Fruit fly (Drosophila melanogaster): ENCODE data around the gene CG4115.

Gene CG4115

dm6 chr3R:12398054-12398453 is 38.2 kb downstream of the CG4115 start:
- TF ChIP-seq fd59A (GFP tag; optimal IDR thresholded peaks at IDR 0.05) (no peak), Hr38 (GFP tag; optimal IDR thresholded peaks at IDR 0.05) (no peak), CG11902 (GFP tag; optimal IDR thresholded peaks at IDR 0.05) (no peak), CG34406 (GFP tag; optimal IDR thresholded peaks at IDR 0.05) (no peak), CG8632 (GFP tag; optimal IDR thresholded peaks at IDR 0.05) (no peak), CG6854 (GFP tag; optimal IDR thresholded peaks at IDR 0.05) (no peak), CG8119 (GFP tag; IDR thresholded peaks at IDR 0.05) (no peak), CG9139 (GFP tag; optimal IDR thresholded peaks at IDR 0.05) (no peak), vri (GFP tag; optimal IDR thresholded peaks at IDR 0.05) (peak; percentile 39), Eip78C (GFP tag) (no peak), dsx (GFP tag; optimal IDR thresholded peaks at IDR 0.05; ENCODE audit: poor library complexity, severe bottlenecking) (no peak), CG11762 (GFP tag; optimal IDR thresholded peaks at IDR 0.05; ENCODE audit: insufficient read depth) (no peak), ss (GFP tag; optimal IDR thresholded peaks at IDR 0.05) (no peak), svp (GFP tag) (peak; percentile 71)

dm6 chr3R:12398620-12399247 is 38.9 kb downstream of the CG4115 start, which contains the start of gene Cyp9f3:
TSS of gene Cyp9f3 (minus strand) at chr3R:12398929.
- peak; percentile 44 for TF ChIP-seq vri (GFP tag; optimal IDR thresholded peaks at IDR 0.05)
- TF ChIP-seq acj6 (GFP tag; optimal IDR thresholded peaks at IDR 0.05): no peak
- TF ChIP-seq Gug (GFP tag; IDR thresholded peaks at IDR 0.05): no peak
- TF ChIP-seq svp (GFP tag): peak; percentile 43
- TF ChIP-seq Ets21C (GFP tag; optimal IDR thresholded peaks at IDR 0.05): no peak
- TF ChIP-seq CG11762 (GFP tag; optimal IDR thresholded peaks at IDR 0.05; ENCODE audit: insufficient read depth): no peak
- no peak for TF ChIP-seq CG3032 (tag; optimal IDR thresholded peaks at IDR 0.05)
- TF ChIP-seq fkh (GFP tag; optimal IDR thresholded peaks at IDR 0.05): no peak

DNA sequence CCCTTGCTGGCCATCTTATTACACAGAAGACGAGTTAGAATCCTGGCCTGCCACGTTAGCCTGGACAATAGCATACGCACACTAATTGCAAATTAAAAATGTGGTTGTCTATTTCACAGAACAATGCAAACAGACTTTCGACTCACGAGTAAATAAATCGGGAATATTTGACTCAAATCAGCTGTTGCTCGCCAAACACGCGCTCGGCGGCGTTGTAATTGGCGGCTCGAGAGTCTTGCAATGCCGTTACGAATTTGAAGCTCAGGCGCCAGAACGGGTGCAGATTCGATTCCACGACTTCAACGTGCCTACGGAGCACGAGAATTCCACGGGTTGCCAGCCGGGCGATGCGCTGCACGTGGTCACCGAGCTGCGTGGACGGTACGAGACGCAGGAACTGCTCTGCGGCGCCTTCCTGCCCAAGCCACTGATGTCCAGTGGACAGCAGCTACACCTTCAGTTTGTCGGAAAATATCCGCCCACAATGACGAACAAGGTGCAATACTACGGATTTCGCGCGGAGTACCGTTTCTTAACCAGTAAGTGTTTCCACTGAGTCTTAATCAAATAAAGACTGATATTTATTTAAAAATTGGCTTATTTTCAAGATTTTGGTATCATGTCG is 42.0 kb downstream of the CG4115 start, which contains the start of gene DNAlig3:
Gene DNAlig3 (minus strand): TSS at position 168 of the 625 bp plus-strand sequence.
- TF ChIP-seq fkh (GFP tag; optimal IDR thresholded peaks at IDR 0.05): peak; percentile 98
- TF ChIP-seq CG6854 (GFP tag; optimal IDR thresholded peaks at IDR 0.05): peak; percentile 51
- no peak for TF ChIP-seq vri (GFP tag; optimal IDR thresholded peaks at IDR 0.05)
- no peak for TF ChIP-seq Eip75B (GFP tag; optimal IDR thresholded peaks at IDR 0.05)
- no peak for TF ChIP-seq CG10669 (GFP tag; optimal IDR thresholded peaks at IDR 0.05)
- no peak for TF ChIP-seq spab (GFP tag; optimal IDR thresholded peaks at IDR 0.05)

- TF ChIP-seq eg (GFP tag; IDR thresholded peaks at IDR 0.05) (peak; percentile 98), CG4318 (GFP tag; optimal IDR thresholded peaks at IDR 0.05) (peak; percentile 88), CG11762 (GFP tag; optimal IDR thresholded peaks at IDR 0.05; ENCODE audit: insufficient read depth) (peak; percentile 99), CG34406 (GFP tag; optimal IDR thresholded peaks at IDR 0.05) (peak; percentile 97), CG6854 (GFP tag; optimal IDR thresholded peaks at IDR 0.05) (peak; percentile 99), CG15336 (GFP tag; IDR thresholded peaks at IDR 0.05) (peak; percentile 95), Ets96B (tag; optimal IDR thresholded peaks at IDR 0.05) (peak; percentile 98), CG11294 (GFP tag; IDR thresholded peaks at IDR 0.05) (peak; percentile 75), Eip78C (GFP tag) (peak; percentile 99), fd85E (GFP tag; optimal IDR thresholded peaks at IDR 0.05) (peak; percentile 97), Eip93F (GFP tag; optimal IDR thresholded peaks at IDR 0.05) (peak; percentile 96), net (GFP tag; optimal IDR thresholded peaks at IDR 0.05) (peak; percentile 94), cyc (GFP tag; optimal IDR thresholded peaks at IDR 0.05) (peak; percentile 99), Smox (GFP tag; optimal IDR thresholded peaks at IDR 0.05) (peak; percentile 96), Lpt (GFP tag; optimal IDR thresholded peaks at IDR 0.05) (peak; percentile 81), CG6808 (GFP tag; optimal IDR thresholded peaks at IDR 0.05) (peak; percentile 95), Ets21C (GFP tag; optimal IDR thresholded peaks at IDR 0.05) (peak; percentile 92), CG31627 (GFP tag; optimal IDR thresholded peaks at IDR 0.05) (peak; percentile 96), CG10669 (GFP tag; optimal IDR thresholded peaks at IDR 0.05) (peak; percentile 96), dac (GFP tag; optimal IDR thresholded peaks at IDR 0.05) (peak; percentile 86), OdsH (GFP tag; optimal IDR thresholded peaks at IDR 0.05) (peak; percentile 95), CG3919 (GFP tag; optimal IDR thresholded peaks at IDR 0.05) (peak; percentile 100), Sox102F (GFP tag; optimal IDR thresholded peaks at IDR 0.05) (peak; percentile 98), Met (GFP tag; optimal IDR thresholded peaks at IDR 0.05) (peak; percentile 97), dsx (GFP tag; optimal IDR thresholded peaks at IDR 0.05; ENCODE audit: poor library complexity, severe bottlenecking) (peak; percentile 98), CG8319 (GFP tag; optimal IDR thresholded peaks at IDR 0.05) (peak; percentile 94), spab (GFP tag; optimal IDR thresholded peaks at IDR 0.05) (peak; percentile 98), Hr39 (GFP tag; optimal IDR thresholded peaks at IDR 0.05) (peak; percentile 94), vri (GFP tag; optimal IDR thresholded peaks at IDR 0.05) (peak; percentile 95)
Observed at dm6 chr3R:12402935-12403334, 43.1 kb downstream of the CG4115 start.
